Fruit fly (Drosophila melanogaster): ENCODE data around the gene CG34174.
A peak's percentile ranks its signal among the peaks of the same experiment; 100 is the strongest.

DNA sequence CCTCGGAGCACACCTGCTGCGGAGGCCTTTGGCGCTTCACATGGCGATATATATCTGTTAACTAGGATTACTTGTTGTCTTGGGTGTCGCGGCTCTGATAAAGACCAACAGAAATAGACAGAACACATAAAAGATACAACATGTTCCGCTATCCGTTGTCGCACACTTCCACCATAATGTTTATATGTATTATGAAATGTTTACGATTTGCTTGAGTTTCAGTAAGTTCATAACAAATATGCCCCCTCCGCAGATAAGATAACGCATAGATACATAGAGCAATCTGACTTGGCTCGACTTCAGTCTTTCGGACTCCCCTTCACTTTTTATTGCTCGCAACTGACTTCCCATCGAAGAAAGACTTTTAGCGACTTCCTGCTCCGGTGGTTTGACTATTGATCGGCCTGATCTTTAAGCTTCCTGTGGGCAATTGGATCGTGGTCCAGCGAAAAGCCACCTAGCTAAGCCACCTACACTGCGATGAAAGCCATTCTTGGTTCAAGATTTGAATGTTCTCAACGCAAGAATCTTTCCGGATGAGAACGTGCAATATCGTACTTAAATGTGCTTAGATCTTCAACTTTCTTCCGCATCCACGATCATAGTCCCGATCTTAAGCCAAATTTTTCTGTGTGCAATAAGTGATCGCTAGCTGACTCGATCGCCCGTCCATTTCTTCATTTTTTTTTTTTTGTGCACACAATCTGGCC is 45.7 kb upstream of the CG34174 start:
- 0 out of 2 replicates have a peak, but pooled peaks have one; percentile 26 for TF ChIP-seq sens-2 (GFP tag; IDR thresholded peaks at IDR 0.05)
- TF ChIP-seq onecut (GFP tag; IDR thresholded peaks at IDR 0.05) = peak; percentile 7; the same call in 1 of the 2 replicates
- no peak for TF ChIP-seq Sry-δ (GFP tag; optimal IDR thresholded peaks at IDR 0.05)
- TF ChIP-seq CG1792 (GFP tag; optimal IDR thresholded peaks at IDR 0.05) = no peak
- no peak for TF ChIP-seq Dad (GFP tag; optimal IDR thresholded peaks at IDR 0.05)
- no peak for TF ChIP-seq lola (GFP tag; optimal IDR thresholded peaks at IDR 0.05)
- no peak for TF ChIP-seq Hand (GFP tag; optimal IDR thresholded peaks at IDR 0.05)

Data from whole organism, embryonic.